Worm (Caenorhabditis elegans) whole organism, early embryonic: ENCODE measurements around the gene fnta-1.

Experiments used
- flt-1 ChIP-seq: fragments of 200-800 bp; sonication (Bioruptor generic); IDR thresholded peaks from 2 replicates; pipeline ENCODE4 v1.3.6; 2022; ENCODE audit warnings: missing genetic modification characterization, missing compliant biosample characterization
- pes-1 ChIP-seq: fragments of 200-800 bp; sonication (Bioruptor generic); IDR thresholded peaks from 2 replicates; pipeline ENCODE4 v1.3.6; 2022; ENCODE audit warnings: missing genetic modification reagents, missing genetic modification characterization, missing compliant biosample characterization
- scrt-1 ChIP-seq: fragments of 200-800 bp; sonication (Bioruptor generic); IDR thresholded peaks from 2 replicates; pipeline ENCODE4 v1.3.6; 2022; ENCODE audit warnings: missing genetic modification characterization, missing compliant biosample characterization

DNA sequence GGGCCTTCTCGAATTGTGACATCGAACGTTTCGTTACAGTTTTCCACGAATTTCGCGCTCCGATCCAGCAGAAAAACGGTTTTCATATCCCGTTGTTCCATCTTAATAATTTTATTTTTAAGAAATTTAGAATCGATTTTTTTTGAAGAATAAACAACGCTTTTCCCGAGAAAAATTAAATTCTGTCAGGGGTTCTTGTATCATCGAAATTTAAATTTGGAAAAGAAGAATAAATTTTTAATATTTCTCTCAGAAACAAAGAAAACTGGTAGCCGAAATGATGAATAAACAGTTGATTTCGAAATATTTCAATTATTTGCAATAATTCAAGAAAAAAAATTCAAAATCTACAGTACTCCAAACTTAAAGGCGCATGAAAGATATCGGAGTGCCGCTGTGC, 2.8 kb downstream of the fnta-1 start, which contains the start of gene ints-13:
- no peak for TF ChIP-seq flt-1 (GFP tag; lab: Robert Waterston, UW)
- no peak for TF ChIP-seq pes-1 (GFP tag; lab: Robert Waterston, UW)
- no peak for TF ChIP-seq scrt-1
